Fruit fly (Drosophila melanogaster) whole organism, prepupa: Measurements from ENCODE around the gene CG15916.

Experiments used
- CG10631 ChIP-seq: fragments of 200-800 bp; sonication (Bioruptor generic); optimal IDR thresholded peaks from 2 replicates; lab custom pipeline; 2016; ENCODE audit warnings: missing biosample characterization, missing genetic modification characterization
- CG11294 ChIP-seq: fragments of 200-800 bp; sonication (Bioruptor generic); IDR thresholded peaks from 2 replicates; pipeline ENCODE4 v1.3.6; 2022; ENCODE audit warnings: missing biosample characterization, missing genetic modification characterization
- CG11762 ChIP-seq: fragments of 200-800 bp; sonication (Bioruptor generic); optimal IDR thresholded peaks from 3 replicates; lab custom pipeline; 2016; ENCODE audit warnings: missing biosample characterization, missing genetic modification characterization; ENCODE audit not compliant: insufficient read depth
- CG11902 ChIP-seq: fragments of 200-800 bp; sonication (Bioruptor generic); optimal IDR thresholded peaks from 3 replicates; lab custom pipeline; 2016; ENCODE audit warnings: missing biosample characterization, missing genetic modification characterization
- CG16779 ChIP-seq: fragments of 200-800 bp; sonication (Bioruptor generic); optimal IDR thresholded peaks from 3 replicates; lab custom pipeline; 2017; ENCODE audit warnings: missing biosample characterization, mild to moderate bottlenecking, missing genetic modification characterization
- CG3032 ChIP-seq: fragments of 200-800 bp; optimal IDR thresholded peaks from 2 replicates; lab custom pipeline; 2019; ENCODE audit warnings: missing biosample characterization, mild to moderate bottlenecking, missing genetic modification characterization, moderate library complexity
- CG31627 ChIP-seq: fragments of 200-800 bp; sonication (Bioruptor generic); optimal IDR thresholded peaks from 3 replicates; lab custom pipeline; 2016; ENCODE audit warnings: missing biosample characterization, missing genetic modification characterization
- CG4318 ChIP-seq: fragments of 200-800 bp; sonication (Bioruptor generic); optimal IDR thresholded peaks from 3 replicates; lab custom pipeline; 2017; ENCODE audit warnings: missing biosample characterization, mild to moderate bottlenecking, missing genetic modification characterization
- CG6163 ChIP-seq: fragments of 200-800 bp; sonication (Bioruptor generic); IDR thresholded peaks from 3 replicates; pipeline ENCODE4 v1.3.6; 2022; ENCODE audit warnings: missing biosample characterization, missing genetic modification characterization
- CG6276 ChIP-seq: fragments of 200-800 bp; sonication (Bioruptor generic); optimal IDR thresholded peaks from 2 replicates; lab custom pipeline; 2017; ENCODE audit warnings: missing biosample characterization, mild to moderate bottlenecking, missing genetic modification characterization
- CG6792 ChIP-seq: fragments of 200-800 bp; sonication (Bioruptor generic); optimal IDR thresholded peaks from 3 replicates; lab custom pipeline; 2016; ENCODE audit warnings: missing biosample characterization, missing genetic modification characterization
- CG8119 ChIP-seq: fragments of 200-800 bp; sonication (Bioruptor generic); IDR thresholded peaks from 3 replicates; pipeline ENCODE4 v1.3.6; 2022; ENCODE audit warnings: missing biosample characterization, missing genetic modification characterization
- Eip78C ChIP-seq: fragments of 200-800 bp; sonication (Bioruptor generic); peaks from one replicate; lab custom pipeline; 2016; ENCODE audit warnings: missing biosample characterization, missing genetic modification characterization
- Ets21C ChIP-seq: fragments of 200-800 bp; sonication (Bioruptor generic); optimal IDR thresholded peaks from 3 replicates; lab custom pipeline; 2016; ENCODE audit warnings: missing biosample characterization, missing genetic modification characterization
- Hr4 ChIP-seq: fragments of 200-800 bp; sonication (Bioruptor generic); optimal IDR thresholded peaks from 3 replicates; lab custom pipeline; 2016; ENCODE audit warnings: missing biosample characterization, missing genetic modification characterization
- OdsH ChIP-seq: fragments of 200-800 bp; sonication (Bioruptor generic); optimal IDR thresholded peaks from 3 replicates; lab custom pipeline; 2016; ENCODE audit warnings: missing biosample characterization, missing genetic modification characterization
- Smox ChIP-seq: fragments of 200-800 bp; sonication (Bioruptor generic); optimal IDR thresholded peaks from 3 replicates; lab custom pipeline; 2016; ENCODE audit warnings: missing biosample characterization, missing genetic modification characterization
- Sox15 ChIP-seq: fragments of 200-800 bp; sonication (Bioruptor generic); optimal IDR thresholded peaks from 3 replicates; lab custom pipeline; 2016; ENCODE audit warnings: missing biosample characterization, missing genetic modification characterization
- achi ChIP-seq: fragments of 200-800 bp; sonication (Bioruptor generic); optimal IDR thresholded peaks from 3 replicates; lab custom pipeline; 2016; ENCODE audit warnings: missing biosample characterization, missing genetic modification characterization
- acj6 ChIP-seq: fragments of 200-800 bp; sonication (Bioruptor generic); optimal IDR thresholded peaks from 3 replicates; lab custom pipeline; 2016; ENCODE audit warnings: missing biosample characterization, missing genetic modification characterization
- dsx ChIP-seq: fragments of 200-800 bp; optimal IDR thresholded peaks from 3 replicates; lab custom pipeline; 2019; ENCODE audit warnings: missing biosample characterization, mild to moderate bottlenecking, missing genetic modification characterization, moderate library complexity; ENCODE audit not compliant: poor library complexity, severe bottlenecking
- eg ChIP-seq: fragments of 200-800 bp; sonication (Bioruptor generic); IDR thresholded peaks from 3 replicates; pipeline ENCODE4 v1.3.6; 2022; ENCODE audit warnings: missing biosample characterization, missing genetic modification characterization
- fd59A ChIP-seq: fragments of 200-800 bp; sonication (Bioruptor generic); optimal IDR thresholded peaks from 2 replicates; lab custom pipeline; 2017; ENCODE audit warnings: missing biosample characterization, mild to moderate bottlenecking, missing genetic modification characterization, missing genetic modification reagents
- fd85E ChIP-seq: fragments of 200-800 bp; sonication (Bioruptor generic); optimal IDR thresholded peaks from 3 replicates; lab custom pipeline; 2016; ENCODE audit warnings: missing biosample characterization, missing genetic modification characterization
- fkh ChIP-seq: fragments of 200-800 bp; sonication (Bioruptor generic); optimal IDR thresholded peaks from 3 replicates; lab custom pipeline; 2017; ENCODE audit warnings: missing biosample characterization, mild to moderate bottlenecking, missing genetic modification characterization, moderate library complexity
- lz ChIP-seq: fragments of 200-800 bp; sonication (Bioruptor generic); optimal IDR thresholded peaks from 3 replicates; lab custom pipeline; 2016; ENCODE audit warnings: missing biosample characterization, missing genetic modification characterization
- svp ChIP-seq: fragments of 200-800 bp; sonication (Bioruptor generic); peaks from one replicate; lab custom pipeline; 2016; ENCODE audit warnings: missing biosample characterization, missing genetic modification characterization

CG15916 gene

dm6 chrX:15933504-15934225 lies 43.3 kb downstream of the CG15916 start, which contains the start of gene Ranbp16:
TSS of gene Ranbp16 (minus strand) at chrX:15933867.
- TF ChIP-seq CG6276 (no peak), CG11762 (GFP tag; lab: Kevin White, UChicago) (no peak), Hr4 (GFP tag; lab: Kevin White, UChicago) (no peak), CG16779 (tag; lab: Kevin White, UChicago) (no peak), CG31627 (no peak), CG11294 (GFP tag; lab: Robert Waterston, UW) (no peak)

dm6 chrX:15934226-15934547 lies 43.8 kb downstream of the CG15916 start:
- no peak for TF ChIP-seq OdsH (GFP tag; lab: Kevin White, UChicago)
- TF ChIP-seq Smox (GFP tag; lab: Kevin White, UChicago) = no peak
- TF ChIP-seq CG11902 (GFP tag; lab: Kevin White, UChicago) = no peak
- no peak for TF ChIP-seq CG16779 (tag; lab: Kevin White, UChicago)
- peak; percentile 30 for TF ChIP-seq CG3032 (tag; lab: Kevin White, UChicago)
- no peak for TF ChIP-seq CG6163 (GFP tag; lab: Robert Waterston, UW)
- no peak for TF ChIP-seq CG10631 (GFP tag; lab: Kevin White, UChicago)
- TF ChIP-seq Hr4 (GFP tag; lab: Kevin White, UChicago) = peak; percentile 33
- TF ChIP-seq CG8119 (GFP tag; lab: Robert Waterston, UW) = no peak
- no peak for TF ChIP-seq CG6792 (GFP tag; lab: Kevin White, UChicago)
- peak; percentile 16 for TF ChIP-seq lz (GFP tag; lab: Kevin White, UChicago)
- peak; percentile 64 for TF ChIP-seq Eip78C
- no peak for TF ChIP-seq fd59A
- TF ChIP-seq acj6 (GFP tag; lab: Kevin White, UChicago) = no peak
- TF ChIP-seq CG31627 = no peak

dm6 chrX:15940105-15940955 lies 49.9 kb downstream of the CG15916 start, which contains the start of gene Stim:
TSS of gene Stim (minus strand) at chrX:15940451.
- TF ChIP-seq achi (peak; percentile 63), svp (GFP tag; lab: Kevin White, UChicago) (peak; percentile 67), dsx (GFP tag; lab: Kevin White, UChicago) (peak; percentile 70), Ets21C (no peak), CG11294 (GFP tag; lab: Robert Waterston, UW) (no peak)

dm6 chrX:15940956-15941246 lies 50.5 kb downstream of the CG15916 start, which contains the start of gene CG8924:
TSS of gene CG8924 (plus strand) at chrX:15941077.
- TF ChIP-seq eg (GFP tag; lab: Robert Waterston, UW) (no peak), CG4318 (GFP tag; lab: Kevin White, UChicago) (no peak), Sox15 (GFP tag; lab: Kevin White, UChicago) (no peak), fd85E (no peak), CG11762 (GFP tag; lab: Kevin White, UChicago) (no peak), fkh (no peak), OdsH (GFP tag; lab: Kevin White, UChicago) (no peak), Eip78C (peak; percentile 58)
